Fruit fly (Drosophila melanogaster) whole organism, wandering third instar larva: ENCODE data around the gene Nepl7.

ENCODE experiments used
- CG32264 ChIP-seq: fragments of 200-800 bp; sonication (Bioruptor generic); optimal IDR thresholded peaks from 2 replicates; lab custom pipeline; 2016; ENCODE audit warnings: missing biosample characterization, missing genetic modification characterization
- CG9705 ChIP-seq: fragments of 200-800 bp; sonication (Bioruptor generic); optimal IDR thresholded peaks from 2 replicates; lab custom pipeline; 2018; ENCODE audit warnings: missing biosample characterization, mild to moderate bottlenecking, missing genetic modification characterization
- Dfd ChIP-seq: fragments of >200 bp; optimal IDR thresholded peaks from 2 replicates; lab custom pipeline; 2017; ENCODE audit warnings: missing biosample characterization, missing genetic modification characterization
- GATAd ChIP-seq: sonication (Bioruptor generic); optimal IDR thresholded peaks from 2 replicates; lab custom pipeline; 2016; ENCODE audit warnings: missing biosample characterization, missing genetic modification characterization
- Vsx2 ChIP-seq: fragments of 200-300, 225-300 bp; sonication (Bioruptor generic); optimal IDR thresholded peaks from 2 replicates; lab custom pipeline; 2018; ENCODE audit warnings: missing biosample characterization, missing genetic modification characterization; ENCODE audit not compliant: partially characterized antibody
- br ChIP-seq: fragments of 200-800 bp; sonication (Bioruptor generic); optimal IDR thresholded peaks from 2 replicates; lab custom pipeline; 2016; ENCODE audit warnings: missing biosample characterization, missing genetic modification characterization
- dmrt93B ChIP-seq: fragments of 200-800 bp; sonication (Bioruptor generic); optimal IDR thresholded peaks from 2 replicates; lab custom pipeline; 2018; ENCODE audit warnings: missing biosample characterization, mild to moderate bottlenecking, missing genetic modification characterization
- foxo ChIP-seq, 2 experiments: fragments of 200-800 bp; sonication (Bioruptor generic); optimal IDR thresholded peaks; 2 replicates in 1 of 2; 3 replicates in 1 of 2; lab custom pipeline; 2016 to 2017; ENCODE audit warnings: missing biosample characterization in 2 of 2, missing genetic modification characterization in 2 of 2
- fru ChIP-seq: fragments of 200-800 bp; sonication (Bioruptor generic); optimal IDR thresholded peaks from 3 replicates; lab custom pipeline; 2016; ENCODE audit warnings: missing biosample characterization, mild to moderate bottlenecking, missing genetic modification characterization
- h ChIP-seq: fragments of 200-800 bp; sonication (Bioruptor generic); optimal IDR thresholded peaks from 3 replicates; lab custom pipeline; 2016; ENCODE audit warnings: missing biosample characterization, mild to moderate bottlenecking, missing genetic modification characterization
- pan ChIP-seq: fragments of >200 bp; optimal IDR thresholded peaks from 2 replicates; lab custom pipeline; 2017
- psq ChIP-seq: fragments of 200-800 bp; sonication (Bioruptor generic); optimal IDR thresholded peaks from 3 replicates; lab custom pipeline; 2017; ENCODE audit warnings: missing biosample characterization, mild to moderate bottlenecking, missing genetic modification characterization, moderate library complexity
- sage ChIP-seq: fragments of 200-800 bp; sonication (Bioruptor generic); optimal IDR thresholded peaks from 2 replicates; lab custom pipeline; 2016; ENCODE audit warnings: missing biosample characterization, mild to moderate bottlenecking, missing genetic modification characterization
- usp ChIP-seq: fragments of >200 bp; optimal IDR thresholded peaks from 2 replicates; lab custom pipeline; 2017; ENCODE audit warnings: missing biosample characterization, missing genetic modification characterization

- TF ChIP-seq pan (lab: Kevin White, UChicago), result no peak
- no peak for TF ChIP-seq usp
- TF ChIP-seq br (GFP tag; lab: Kevin White, UChicago), result no peak
- no peak for TF ChIP-seq dmrt93B (GFP tag; lab: Kevin White, UChicago)
- no peak for TF ChIP-seq h (GFP tag; lab: Kevin White, UChicago)
- no peak for TF ChIP-seq Dfd
- no peak for TF ChIP-seq Vsx2
- no peak for TF ChIP-seq CG32264
- no peak for TF ChIP-seq GATAd (GFP tag; lab: Kevin White, UChicago)
- no peak for TF ChIP-seq psq (GFP tag; lab: Kevin White, UChicago)
- TF ChIP-seq fru (GFP tag; lab: Kevin White, UChicago), result no peak
- TF ChIP-seq sage (GFP tag; lab: Kevin White, UChicago), result no peak
- TF ChIP-seq foxo (GFP tag; optimal IDR thresholded peaks at IDR 0.05; lab: Kevin White, UChicago), result no peak
- TF ChIP-seq CG9705 (GFP tag; lab: Kevin White, UChicago), result no peak
These were observed 2.8 kb upstream of the Nepl7 start for dm6 chr2L:12672296-12672695.
